Worm (Caenorhabditis elegans): ENCODE measurements around the gene ccnk-1.

DNA sequence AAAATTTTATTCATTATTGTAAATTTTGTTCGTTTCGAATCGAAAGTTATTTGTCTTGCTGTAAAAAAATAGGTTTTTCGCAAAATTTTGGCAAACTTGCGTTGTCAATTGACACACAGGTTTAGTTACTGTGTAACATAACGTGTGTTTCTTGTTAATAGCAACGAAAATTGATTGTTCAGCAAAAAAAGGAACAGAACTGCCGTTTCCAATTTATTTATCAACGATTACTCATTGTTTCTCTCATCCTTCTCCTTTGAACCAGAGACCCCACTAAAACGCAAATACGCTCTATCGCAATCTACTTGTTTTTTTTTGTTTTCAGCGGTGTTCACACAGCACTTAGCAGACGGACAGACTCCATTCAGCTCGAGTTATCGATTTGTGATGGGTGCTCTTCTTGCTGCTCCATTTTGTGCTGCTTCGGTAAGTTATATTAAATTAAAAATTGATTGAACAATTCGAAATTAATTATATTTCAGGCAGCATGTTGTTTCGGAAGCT lies 14.6 kb upstream of the ccnk-1 start, which contains the start of gene R11H6.2:
- TF ChIP-seq fkh-10 (GFP tag; optimal IDR thresholded peaks at IDR 0.05) (no peak), unc-55 (GFP tag; optimal IDR thresholded peaks at IDR 0.05) (no peak), pha-4 (tag; optimal IDR thresholded peaks at IDR 0.05) (no peak), ztf-16 (tag; optimal IDR thresholded peaks at IDR 0.05) (no peak)
